Fruit fly (Drosophila melanogaster) whole organism, embryonic: Measurements from ENCODE around the gene CG1142.

Experiments
- Bdp1 ChIP-seq: fragments of 200-800 bp; sonication (Bioruptor generic); optimal IDR thresholded peaks from 3 replicates; lab custom pipeline; 2016; ENCODE audit warnings: missing biosample characterization, missing genetic modification characterization
- Bgb ChIP-seq: fragments of 200-800 bp; sonication (Bioruptor generic); IDR thresholded peaks from 2 replicates; pipeline ENCODE4 v1.3.6; 2022; ENCODE audit warnings: missing biosample characterization, missing genetic modification characterization; ENCODE audit not compliant: partially characterized antibody
- CG14860 ChIP-seq: fragments of 200-800 bp; sonication (Bioruptor generic); IDR thresholded peaks from 3 replicates; pipeline ENCODE4 v1.3.6; 2022; ENCODE audit warnings: missing biosample characterization, missing genetic modification characterization; ENCODE audit not compliant: partially characterized antibody
- CG16813 ChIP-seq: fragments of 200-800 bp; sonication (Bioruptor generic); IDR thresholded peaks from 3 replicates; pipeline ENCODE4 v1.3.6; 2022; ENCODE audit warnings: missing biosample characterization, missing genetic modification characterization; ENCODE audit not compliant: partially characterized antibody
- CG2199 ChIP-seq: fragments of 200-800 bp; sonication (Bioruptor generic); IDR thresholded peaks from 3 replicates; pipeline ENCODE4 v1.3.6; 2022; ENCODE audit warnings: missing biosample characterization, missing genetic modification characterization
- CG2202 ChIP-seq: fragments of 200-800 bp; sonication (Bioruptor generic); optimal IDR thresholded peaks from 2 replicates; lab custom pipeline; 2018; ENCODE audit warnings: missing biosample characterization, mild to moderate bottlenecking, missing genetic modification characterization
- CG34224 ChIP-seq: fragments of 200-800 bp; sonication (Bioruptor generic); IDR thresholded peaks from 3 replicates; pipeline ENCODE4 v1.3.6; 2022; ENCODE audit warnings: missing biosample characterization, missing genetic modification characterization; ENCODE audit not compliant: partially characterized antibody
- CG42726 ChIP-seq: fragments of 200-800 bp; sonication (Bioruptor generic); IDR thresholded peaks from 2 replicates; pipeline ENCODE4 v1.3.6; 2022; ENCODE audit warnings: missing biosample characterization, missing genetic modification characterization; ENCODE audit not compliant: partially characterized antibody
- CG6175 ChIP-seq: fragments of 200-800 bp; sonication (Bioruptor generic); IDR thresholded peaks from 3 replicates; pipeline ENCODE4 v1.3.6; 2022; ENCODE audit warnings: missing biosample characterization, missing genetic modification characterization
- CG6683 ChIP-seq: fragments of 200-800 bp; sonication (Bioruptor generic); optimal IDR thresholded peaks from 2 replicates; lab custom pipeline; 2017; ENCODE audit warnings: missing biosample characterization, mild to moderate bottlenecking, missing genetic modification characterization, missing genetic modification reagents
- CG6791 ChIP-seq: fragments of 200-800 bp; sonication (Bioruptor generic); IDR thresholded peaks from 3 replicates; pipeline ENCODE4 v1.3.6; 2022; ENCODE audit warnings: missing biosample characterization, missing genetic modification characterization; ENCODE audit not compliant: partially characterized antibody
- CG7963 ChIP-seq: fragments of 200-800 bp; sonication (Bioruptor generic); IDR thresholded peaks from 3 replicates; pipeline ENCODE4 v1.3.6; 2022; ENCODE audit warnings: missing biosample characterization, missing genetic modification characterization; ENCODE audit not compliant: partially characterized antibody
- CTCF ChIP-seq: fragments of 200-800 bp; sonication (Bioruptor generic); optimal IDR thresholded peaks from 2 replicates; lab custom pipeline; 2017; ENCODE audit warnings: missing biosample characterization, mild to moderate bottlenecking, missing genetic modification characterization, moderate library complexity
- D ChIP-seq, 2 experiments: fragments of 200-800 bp in 1 of 2; fragments of >200 bp in 1 of 2; sonication (Bioruptor generic) in 1 of 2; optimal IDR thresholded peaks; 2 replicates in 1 of 2; 3 replicates in 1 of 2; lab custom pipeline; 2017; ENCODE audit warnings: mild to moderate bottlenecking in 1 of 2, missing biosample characterization in 1 of 2, missing genetic modification characterization in 1 of 2, missing genetic modification reagents in 1 of 2
- D19B ChIP-seq: fragments of 200-800 bp; sonication (Bioruptor generic); optimal IDR thresholded peaks from 2 replicates; lab custom pipeline; 2017; ENCODE audit warnings: missing biosample characterization, mild to moderate bottlenecking, missing genetic modification characterization
- Elba2 ChIP-seq: fragments of 200-800 bp; sonication (Bioruptor generic); optimal IDR thresholded peaks from 3 replicates; lab custom pipeline; 2016; ENCODE audit warnings: missing biosample characterization, missing genetic modification characterization
- HLHmδ ChIP-seq: fragments of 200-800 bp; sonication (Bioruptor generic); optimal IDR thresholded peaks from 2 replicates; lab custom pipeline; 2018; ENCODE audit warnings: missing biosample characterization, mild to moderate bottlenecking, missing genetic modification characterization, moderate library complexity
- Hmr ChIP-seq: fragments of 200-800 bp; sonication (Bioruptor generic); optimal IDR thresholded peaks from 3 replicates; lab custom pipeline; 2017; ENCODE audit warnings: mild to moderate bottlenecking, missing biosample characterization, missing genetic modification reagents, missing genetic modification characterization
- Max ChIP-seq: fragments of 200-800 bp; sonication (Bioruptor generic); optimal IDR thresholded peaks from 2 replicates; lab custom pipeline; 2016; ENCODE audit warnings: missing biosample characterization, mild to moderate bottlenecking, missing genetic modification characterization
- NFAT ChIP-seq: fragments of 200-800 bp; sonication (Bioruptor generic); IDR thresholded peaks from 2 replicates; pipeline ENCODE4 v1.3.6; 2022; ENCODE audit warnings: missing biosample characterization, missing genetic modification characterization
- NfI ChIP-seq: fragments of 200-800 bp; sonication (Bioruptor generic); optimal IDR thresholded peaks from 3 replicates; lab custom pipeline; 2018; ENCODE audit warnings: missing biosample characterization, mild to moderate bottlenecking, missing genetic modification characterization, moderate library complexity
- Opbp ChIP-seq: fragments of 200-800 bp; sonication (Bioruptor generic); IDR thresholded peaks from 3 replicates; pipeline ENCODE4 v1.3.6; 2022; ENCODE audit warnings: missing biosample characterization, missing genetic modification characterization; ENCODE audit not compliant: partially characterized antibody
- amos ChIP-seq: fragments of 200-800 bp; sonication (Bioruptor generic); IDR thresholded peaks from 2 replicates; pipeline ENCODE4 v1.3.6; 2022; ENCODE audit warnings: missing biosample characterization, missing genetic modification characterization; ENCODE audit not compliant: partially characterized antibody
- ato ChIP-seq: fragments of 200-800 bp; sonication (Bioruptor generic); IDR thresholded peaks from 2 replicates; pipeline ENCODE4 v1.3.6; 2022; ENCODE audit warnings: missing biosample characterization, missing genetic modification characterization; ENCODE audit not compliant: partially characterized antibody
- az2 ChIP-seq: fragments of 200-800 bp; sonication (Bioruptor generic); optimal IDR thresholded peaks from 3 replicates; lab custom pipeline; 2016; ENCODE audit warnings: missing biosample characterization, missing genetic modification characterization
- cad ChIP-seq: fragments of >200 bp; optimal IDR thresholded peaks from 2 replicates; lab custom pipeline; 2017; ENCODE audit warnings: missing biosample characterization, missing genetic modification characterization
- chm ChIP-seq: fragments of 200-800 bp; sonication (Bioruptor generic); IDR thresholded peaks from 2 replicates; pipeline ENCODE4 v1.3.6; 2022; ENCODE audit warnings: missing biosample characterization, missing genetic modification characterization
- cwo ChIP-seq: fragments of 200-800 bp; sonication (Bioruptor generic); optimal IDR thresholded peaks from 3 replicates; lab custom pipeline; 2017; ENCODE audit warnings: missing biosample characterization, missing genetic modification characterization, mild to moderate bottlenecking, moderate library complexity, missing genetic modification reagents
- dimm ChIP-seq: fragments of 200-800 bp; sonication (Bioruptor generic); IDR thresholded peaks from 2 replicates; pipeline ENCODE4 v1.3.6; 2022; ENCODE audit warnings: missing biosample characterization, missing genetic modification characterization
- dpn ChIP-seq, 2 experiments: fragments of 200-800 bp; sonication (Bioruptor generic); optimal IDR thresholded peaks; 3 replicates each; lab custom pipeline; 2016; ENCODE audit warnings: missing biosample characterization in 2 of 2, missing genetic modification characterization in 2 of 2
- esg ChIP-seq: fragments of 200-800 bp; sonication (Bioruptor generic); conservative IDR thresholded peaks from 2 replicates; pipeline ENCODE4 v1.3.6; 2022; ENCODE audit warnings: missing biosample characterization, missing genetic modification characterization
- exex ChIP-seq: fragments of 200-800 bp; sonication (Bioruptor generic); optimal IDR thresholded peaks from 4 replicates; lab custom pipeline; 2018; ENCODE audit warnings: missing biosample characterization, mild to moderate bottlenecking, missing genetic modification characterization, moderate library complexity
- gem ChIP-seq: fragments of 200-800 bp; sonication (Bioruptor generic); optimal IDR thresholded peaks from 2 replicates; lab custom pipeline; 2019; ENCODE audit warnings: missing biosample characterization, mild to moderate bottlenecking, missing genetic modification characterization, moderate library complexity
- gsb ChIP-seq: fragments of 200-800 bp; sonication (Bioruptor generic); IDR thresholded peaks from 2 replicates; pipeline ENCODE4 v1.3.6; 2022; ENCODE audit warnings: missing biosample characterization, missing genetic modification characterization
- hb ChIP-seq: fragments of 200-800 bp; sonication (Bioruptor generic); IDR thresholded peaks from 3 replicates; pipeline ENCODE4 v1.3.6; 2022; ENCODE audit warnings: missing biosample characterization, missing genetic modification characterization; ENCODE audit not compliant: partially characterized antibody
- hbn ChIP-seq: fragments of 200-800 bp; sonication (Bioruptor generic); IDR thresholded peaks from 2 replicates; pipeline ENCODE4 v1.3.6; 2022; ENCODE audit warnings: missing biosample characterization, missing genetic modification characterization; ENCODE audit not compliant: partially characterized antibody
- insv ChIP-seq, 2 experiments: fragments of 200-800 bp; sonication (Bioruptor generic); optimal IDR thresholded peaks; 3 replicates each; lab custom pipeline; 2016 to 2018; ENCODE audit warnings: missing biosample characterization in 2 of 2, missing genetic modification characterization in 2 of 2
- lab ChIP-seq: fragments of 200-800 bp; sonication (Bioruptor generic); optimal IDR thresholded peaks from 3 replicates; lab custom pipeline; 2017; ENCODE audit warnings: missing biosample characterization, missing genetic modification characterization, mild to moderate bottlenecking, moderate library complexity, missing genetic modification reagents
- luna ChIP-seq: fragments of 200-800 bp; sonication (Bioruptor generic); optimal IDR thresholded peaks from 2 replicates; lab custom pipeline; 2016; ENCODE audit warnings: missing biosample characterization, missing genetic modification characterization
- mld ChIP-seq: fragments of 200-800 bp; sonication (Bioruptor generic); IDR thresholded peaks from 3 replicates; pipeline ENCODE4 v1.3.6; 2022; ENCODE audit warnings: missing biosample characterization, missing genetic modification characterization; ENCODE audit not compliant: partially characterized antibody
- org-1 ChIP-seq: fragments of 200-800 bp; sonication (Bioruptor generic); optimal IDR thresholded peaks from 2 replicates; lab custom pipeline; 2017; ENCODE audit warnings: missing biosample characterization, missing genetic modification characterization
- pros ChIP-seq: fragments of 200-800 bp; sonication (Bioruptor generic); optimal IDR thresholded peaks from 3 replicates; lab custom pipeline; 2019; ENCODE audit warnings: missing biosample characterization, mild to moderate bottlenecking, missing genetic modification characterization, moderate library complexity
- sens ChIP-seq: fragments of 200-800 bp; sonication (Bioruptor generic); peaks from one replicate; lab custom pipeline; 2016; ENCODE audit warnings: missing biosample characterization, missing genetic modification characterization
- sqz ChIP-seq: fragments of 200-800 bp; sonication (Bioruptor generic); optimal IDR thresholded peaks from 3 replicates; lab custom pipeline; 2018; ENCODE audit warnings: missing biosample characterization, mild to moderate bottlenecking, missing genetic modification characterization
- tin ChIP-seq: fragments of 200-800 bp; sonication (Bioruptor generic); optimal IDR thresholded peaks from 3 replicates; lab custom pipeline; 2016; ENCODE audit warnings: missing biosample characterization, missing genetic modification characterization
- vnd ChIP-seq: fragments of 200-800 bp; sonication (Bioruptor generic); IDR thresholded peaks from 3 replicates; pipeline ENCODE4 v1.3.6; 2022; ENCODE audit warnings: missing biosample characterization, missing genetic modification characterization; ENCODE audit not compliant: partially characterized antibody
- wor ChIP-seq: fragments of 200-800 bp; sonication (Bioruptor generic); IDR thresholded peaks from 2 replicates; pipeline ENCODE4 v1.3.6; 2022; ENCODE audit warnings: missing biosample characterization, missing genetic modification characterization
- zf30C ChIP-seq: fragments of 200-800 bp; sonication (Bioruptor generic); optimal IDR thresholded peaks from 3 replicates; lab custom pipeline; 2018; ENCODE audit warnings: missing biosample characterization, mild to moderate bottlenecking, missing genetic modification characterization

The CG1142 gene

dm6 chr3R:7475708-7476107 is 2.1 kb upstream of the CG1142 start:
- TF ChIP-seq CG6175 (GFP tag; lab: Robert Waterston, UW) (no peak), Opbp (GFP tag; lab: Robert Waterston, UW) (peak; percentile 73; the same call in 2 of the 3 replicates), sqz (GFP tag; lab: Kevin White, UChicago) (peak; percentile 8), Bdp1 (peak; percentile 96), CG6683 (no peak), mld (peak; percentile 38; the same call in 1 of the 3 replicates), ato (GFP tag; lab: Robert Waterston, UW) (peak; percentile 66), cad (peak; percentile 17), CG6791 (GFP tag; lab: Robert Waterston, UW) (peak; percentile 41; the same call in 1 of the 3 replicates), CG34224 (GFP tag; lab: Robert Waterston, UW) (peak; percentile 19; the same call in 1 of the 3 replicates), CG2199 (GFP tag; lab: Robert Waterston, UW) (peak; percentile 74; the same call in 1 of the 3 replicates), amos (GFP tag; lab: Robert Waterston, UW) (peak; percentile 76; the same call in 1 of the 2 replicates), CG14860 (GFP tag; lab: Robert Waterston, UW) (peak; percentile 45; the same call in 1 of the 3 replicates), Bgb (peak; percentile 55; the same call in 1 of the 2 replicates), D (optimal IDR thresholded peaks at IDR 0.05; lab: Kevin White, UChicago) (no peak), D (GFP tag; optimal IDR thresholded peaks at IDR 0.05; lab: Kevin White, UChicago) (no peak), CG16813 (GFP tag; lab: Robert Waterston, UW) (peak; percentile 72), hb (GFP tag; lab: Robert Waterston, UW) (peak; percentile 9; the same call in 1 of the 3 replicates), Max (GFP tag; lab: Kevin White, UChicago) (no peak), CG42726 (GFP tag; lab: Robert Waterston, UW) (peak; percentile 82), az2 (GFP tag; lab: Kevin White, UChicago) (no peak), org-1 (GFP tag; lab: Kevin White, UChicago) (no peak), CG7963 (GFP tag; lab: Robert Waterston, UW) (0 out of 3 replicates have a peak, but pooled peaks have one; percentile 48), Elba2 (GFP tag; lab: Kevin White, UChicago) (peak; percentile 72), vnd (GFP tag; lab: Robert Waterston, UW) (0 out of 3 replicates have a peak, but pooled peaks have one; percentile 26), sens (peak; percentile 27)

- TF ChIP-seq pros (peak; percentile 97), chm (GFP tag; lab: Robert Waterston, UW) (peak; percentile 91), az2 (GFP tag; lab: Kevin White, UChicago) (no peak), hbn (GFP tag; lab: Robert Waterston, UW) (peak; percentile 76), HLHmδ (GFP tag; lab: Kevin White, UChicago) (peak; percentile 97), dpn (GFP tag; optimal IDR thresholded peaks at IDR 0.05; lab: Kevin White, UChicago) (peak; percentile 41 to 50), exex (tag; lab: Kevin White, UChicago) (peak; percentile 29), lab (peak; percentile 86), Hmr (GFP tag; lab: Kevin White, UChicago) (peak; percentile 73), cwo (peak; percentile 50), CTCF (GFP tag; lab: Kevin White, UChicago) (peak; percentile 31), luna (GFP tag; lab: Kevin White, UChicago) (no peak), esg (no peak), CG2202 (tag; lab: Kevin White, UChicago) (peak; percentile 9), tin (peak; percentile 25), gsb (GFP tag; lab: Robert Waterston, UW) (peak; percentile 38), insv (GFP tag; optimal IDR thresholded peaks at IDR 0.05; lab: Kevin White, UChicago) (peak in 1 of 2 experiments; percentile 69), dimm (GFP tag; lab: Robert Waterston, UW) (0 out of 2 replicates have a peak, but pooled peaks have one; percentile 27), NFAT (GFP tag; lab: Robert Waterston, UW) (peak; percentile 63), zf30C (peak; percentile 62), gem (no peak), NfI (GFP tag; lab: Kevin White, UChicago) (peak; percentile 54), D19B (peak; percentile 4), wor (GFP tag; lab: Robert Waterston, UW) (no peak)
These were observed 1.1 kb upstream of the CG1142 start for dm6 chr3R:7474616-7475120.
